In the genomic region with DNA sequence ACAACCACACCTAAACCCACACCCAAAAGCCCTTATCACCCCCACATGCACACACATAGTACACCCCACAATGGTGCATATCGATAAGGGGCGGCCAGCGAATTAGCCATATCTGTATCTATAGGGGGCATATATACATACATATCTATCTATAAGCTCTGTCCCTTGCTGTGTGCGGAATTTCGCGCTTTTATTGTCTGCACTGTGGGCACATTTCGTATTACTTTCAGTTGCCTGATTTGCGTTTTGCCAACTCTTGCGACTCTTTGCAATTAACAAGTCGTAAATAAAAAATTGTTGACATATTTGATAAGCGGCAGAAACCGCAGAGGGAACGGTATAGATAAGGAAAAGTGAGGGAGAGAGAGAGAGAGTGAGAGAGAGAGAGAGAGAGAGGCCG, we compare ENCODE assay signal across 4 fruit fly cellular contexts.
TF ChIP-seq lines count a peak whose summit lies in the region.

No protein-coding gene starts in this region.

- no peak for TF ChIP-seq CTCF in whole organism, embryonic (GFP tag; optimal IDR thresholded peaks at IDR 0.05; lab: Kevin White, UChicago)

TF ChIP-seq in whole organism, adult, 20 proteins besides CTCF, POLR2A, EP300 and RAD21:
- TF ChIP-seq cnc (optimal IDR thresholded peaks at IDR 0.05; lab: Kevin White, UChicago) (no peak), CG5204 (GFP tag; optimal IDR thresholded peaks at IDR 0.05; lab: Kevin White, UChicago) (no peak), Mnt (GFP tag; optimal IDR thresholded peaks at IDR 0.05; lab: Kevin White, UChicago) (peak; percentile 38), tj (GFP tag; optimal IDR thresholded peaks at IDR 0.05; lab: Kevin White, UChicago) (peak; percentile 54), bab1 (GFP tag; optimal IDR thresholded peaks at IDR 0.05; lab: Kevin White, UChicago) (peak; percentile 38), CG14711 (tag; optimal IDR thresholded peaks at IDR 0.05; lab: Kevin White, UChicago) (no peak), CG1620 (GFP tag; optimal IDR thresholded peaks at IDR 0.05; lab: Kevin White, UChicago) (no peak), CG12768 (GFP tag; optimal IDR thresholded peaks at IDR 0.05; lab: Kevin White, UChicago) (no peak), CG7101 (tag; optimal IDR thresholded peaks at IDR 0.05; lab: Kevin White, UChicago) (no peak), kay (GFP tag; lab: Kevin White, UChicago; ENCODE audit: borderline replicate concordance) (no peak), Hr96 (GFP tag; optimal IDR thresholded peaks at IDR 0.05; lab: Kevin White, UChicago) (no peak), cic (GFP tag; optimal IDR thresholded peaks at IDR 0.05; lab: Kevin White, UChicago) (peak; percentile 71), toe (GFP tag; optimal IDR thresholded peaks at IDR 0.05; lab: Kevin White, UChicago) (no peak), CG7045 (GFP tag; optimal IDR thresholded peaks at IDR 0.05; lab: Kevin White, UChicago) (no peak), pad (GFP tag; optimal IDR thresholded peaks at IDR 0.05; lab: Kevin White, UChicago) (peak; percentile 26)
TF ChIP-seq in whole organism, adult: peak in this region for 5.

TF ChIP-seq in whole organism, embryonic, 481 proteins besides CTCF, POLR2A, EP300 and RAD21 (continues in another document):
- peak; percentile 43 for TF ChIP-seq Med (GFP tag; lab: Kevin White, UChicago)
- peak; percentile 38 for TF ChIP-seq BtbVII (GFP tag; optimal IDR thresholded peaks at IDR 0.05; lab: Kevin White, UChicago)
- TF ChIP-seq sqz (GFP tag; optimal IDR thresholded peaks at IDR 0.05; lab: Kevin White, UChicago), result peak; percentile 14
- peak; percentile 29 for TF ChIP-seq Fer1 (GFP tag; optimal IDR thresholded peaks at IDR 0.05; lab: Kevin White, UChicago)
- 0 out of 2 replicates have a peak, but pooled peaks have one; percentile 19 for TF ChIP-seq Rfx (GFP tag; IDR thresholded peaks at IDR 0.05; lab: Robert Waterston, UW)
- TF ChIP-seq CG32767 (GFP tag; IDR thresholded peaks at IDR 0.05; lab: Robert Waterston, UW), result no peak
- TF ChIP-seq Vsx1 (GFP tag; optimal IDR thresholded peaks at IDR 0.05; lab: Kevin White, UChicago), result peak; percentile 26
- peak in 1 of 2 experiments; percentile 60 for TF ChIP-seq Trl (optimal IDR thresholded peaks at IDR 0.05; lab: Kevin White, UChicago)
- no peak for TF ChIP-seq Trl (GFP tag; optimal IDR thresholded peaks at IDR 0.05; lab: Kevin White, UChicago)
- TF ChIP-seq Dip2 (GFP tag; IDR thresholded peaks at IDR 0.05; lab: Robert Waterston, UW), result no peak
- peak; percentile 38; the same call in 1 of the 2 replicates for TF ChIP-seq crol (GFP tag; IDR thresholded peaks at IDR 0.05; lab: Robert Waterston, UW)
- peak; percentile 2 for TF ChIP-seq HmgZ (tag; optimal IDR thresholded peaks at IDR 0.05; lab: Kevin White, UChicago)
- TF ChIP-seq rib (GFP tag; IDR thresholded peaks at IDR 0.05; lab: Robert Waterston, UW), result peak; percentile 60; the same call in 1 of the 2 replicates
- TF ChIP-seq Hsf (GFP tag; optimal IDR thresholded peaks at IDR 0.05; lab: Kevin White, UChicago), result no peak
- no peak for TF ChIP-seq p53 (GFP tag; optimal IDR thresholded peaks at IDR 0.05; lab: Kevin White, UChicago)
- TF ChIP-seq mirr (GFP tag; optimal IDR thresholded peaks at IDR 0.05; lab: Kevin White, UChicago), result peak; percentile 39
- TF ChIP-seq ase (GFP tag; IDR thresholded peaks at IDR 0.05; lab: Robert Waterston, UW), result 0 out of 3 replicates have a peak, but pooled peaks have one; percentile 15
- TF ChIP-seq lab (GFP tag; optimal IDR thresholded peaks at IDR 0.05; lab: Kevin White, UChicago), result peak; percentile 58
- no peak for TF ChIP-seq CG8290 (GFP tag; optimal IDR thresholded peaks at IDR 0.05; lab: Kevin White, UChicago)
- TF ChIP-seq CG8290 (tag; optimal IDR thresholded peaks at IDR 0.05; lab: Kevin White, UChicago), result peak in 1 of 2 experiments; percentile 29
- no peak for TF ChIP-seq Gug (GFP tag; IDR thresholded peaks at IDR 0.05; lab: Robert Waterston, UW)
- peak; percentile 92 for TF ChIP-seq sug (tag; optimal IDR thresholded peaks at IDR 0.05; lab: Kevin White, UChicago)
- TF ChIP-seq sd (tag; optimal IDR thresholded peaks at IDR 0.05; lab: Kevin White, UChicago), result peak; percentile 79
- TF ChIP-seq CG10543 (GFP tag; optimal IDR thresholded peaks at IDR 0.05; lab: Kevin White, UChicago), result peak; percentile 23

TF ChIP-seq in whole organism, prepupa, 60 proteins besides CTCF, POLR2A, EP300 and RAD21:
- TF ChIP-seq CG15336 (GFP tag; IDR thresholded peaks at IDR 0.05; lab: Robert Waterston, UW), result no peak
- peak; percentile 84 for TF ChIP-seq svp (GFP tag; lab: Kevin White, UChicago)
- TF ChIP-seq CG32006 (GFP tag; optimal IDR thresholded peaks at IDR 0.05; lab: Kevin White, UChicago), result no peak
- TF ChIP-seq CG10631 (GFP tag; optimal IDR thresholded peaks at IDR 0.05; lab: Kevin White, UChicago), result no peak
- TF ChIP-seq fkh (GFP tag; optimal IDR thresholded peaks at IDR 0.05; lab: Kevin White, UChicago), result peak; percentile 44
- TF ChIP-seq Smox (GFP tag; optimal IDR thresholded peaks at IDR 0.05; lab: Kevin White, UChicago), result no peak
- TF ChIP-seq Gug (GFP tag; IDR thresholded peaks at IDR 0.05; lab: Robert Waterston, UW), result no peak
- TF ChIP-seq Eip93F (GFP tag; optimal IDR thresholded peaks at IDR 0.05; lab: Kevin White, UChicago), result peak; percentile 84
- peak; percentile 58 for TF ChIP-seq Eip78C (GFP tag; lab: Kevin White, UChicago)
- TF ChIP-seq vri (GFP tag; optimal IDR thresholded peaks at IDR 0.05; lab: Kevin White, UChicago), result peak; percentile 65
- TF ChIP-seq eg (GFP tag; IDR thresholded peaks at IDR 0.05; lab: Robert Waterston, UW), result no peak
- no peak for TF ChIP-seq spab (GFP tag; optimal IDR thresholded peaks at IDR 0.05; lab: Kevin White, UChicago)
- no peak for TF ChIP-seq dsx (GFP tag; optimal IDR thresholded peaks at IDR 0.05; lab: Kevin White, UChicago; ENCODE audit: poor library complexity, severe bottlenecking)
- no peak for TF ChIP-seq dac (GFP tag; optimal IDR thresholded peaks at IDR 0.05; lab: Kevin White, UChicago)

TF ChIP-seq in whole organism, wandering third instar larva, 38 proteins besides CTCF, POLR2A, EP300 and RAD21:
- TF ChIP-seq Rel (GFP tag; optimal IDR thresholded peaks at IDR 0.05; lab: Kevin White, UChicago) (no peak), Rel (tag; optimal IDR thresholded peaks at IDR 0.05; lab: Kevin White, UChicago) (peak; percentile 45), tai (GFP tag; optimal IDR thresholded peaks at IDR 0.05; lab: Kevin White, UChicago) (no peak), Hr78 (GFP tag; optimal IDR thresholded peaks at IDR 0.05; lab: Kevin White, UChicago) (no peak), dl (GFP tag; optimal IDR thresholded peaks at IDR 0.05; lab: Kevin White, UChicago; ENCODE audit: insufficient read depth in 1 of 2, partially characterized antibody in 2 of 2) (no peak), lola (GFP tag; optimal IDR thresholded peaks at IDR 0.05; lab: Kevin White, UChicago) (no peak), psq (GFP tag; optimal IDR thresholded peaks at IDR 0.05; lab: Kevin White, UChicago) (peak; percentile 6), GATAd (GFP tag; optimal IDR thresholded peaks at IDR 0.05; lab: Kevin White, UChicago) (no peak), Vsx2 (GFP tag; optimal IDR thresholded peaks at IDR 0.05; lab: Kevin White, UChicago; ENCODE audit: partially characterized antibody) (no peak), jim (GFP tag; optimal IDR thresholded peaks at IDR 0.05; lab: Kevin White, UChicago) (no peak), woc (GFP tag; optimal IDR thresholded peaks at IDR 0.05; lab: Kevin White, UChicago) (no peak), HLH106 (tag; optimal IDR thresholded peaks at IDR 0.05; lab: Kevin White, UChicago) (no peak), dsf (GFP tag; optimal IDR thresholded peaks at IDR 0.05; lab: Kevin White, UChicago; ENCODE audit: borderline replicate concordance) (no peak), sv (GFP tag; optimal IDR thresholded peaks at IDR 0.05; lab: Kevin White, UChicago) (no peak), CG9705 (GFP tag; optimal IDR thresholded peaks at IDR 0.05; lab: Kevin White, UChicago) (no peak), brk (GFP tag; optimal IDR thresholded peaks at IDR 0.05; lab: Kevin White, UChicago) (peak; percentile 10), h (GFP tag; optimal IDR thresholded peaks at IDR 0.05; lab: Kevin White, UChicago) (peak; percentile 36), Hnf4 (GFP tag; optimal IDR thresholded peaks at IDR 0.05; lab: Kevin White, UChicago) (peak; percentile 3), OdsH (GFP tag; optimal IDR thresholded peaks at IDR 0.05; lab: Kevin White, UChicago) (no peak), Dif (GFP tag; optimal IDR thresholded peaks at IDR 0.05; lab: Kevin White, UChicago; ENCODE audit: partially characterized antibody) (no peak), CrebA (GFP tag; optimal IDR thresholded peaks at IDR 0.05; lab: Kevin White, UChicago; ENCODE audit: borderline replicate concordance) (no peak), dmrt93B (GFP tag; optimal IDR thresholded peaks at IDR 0.05; lab: Kevin White, UChicago) (no peak), CG32264 (GFP tag; optimal IDR thresholded peaks at IDR 0.05; lab: Kevin White, UChicago) (no peak), fru (GFP tag; optimal IDR thresholded peaks at IDR 0.05; lab: Kevin White, UChicago) (peak; percentile 59), Hr83 (GFP tag; optimal IDR thresholded peaks at IDR 0.05; lab: Kevin White, UChicago; ENCODE audit: poor library complexity, severe bottlenecking) (no peak), Dfd (GFP tag; optimal IDR thresholded peaks at IDR 0.05; lab: Kevin White, UChicago) (no peak), usp (GFP tag; optimal IDR thresholded peaks at IDR 0.05; lab: Kevin White, UChicago) (no peak), Mio (GFP tag; optimal IDR thresholded peaks at IDR 0.05; lab: Kevin White, UChicago) (no peak), Abd-B (GFP tag; optimal IDR thresholded peaks at IDR 0.05; lab: Kevin White, UChicago) (no peak), rgr (GFP tag; optimal IDR thresholded peaks at IDR 0.05; lab: Kevin White, UChicago) (peak; percentile 18), Jra (GFP tag; optimal IDR thresholded peaks at IDR 0.05; lab: Kevin White, UChicago) (no peak), pan (optimal IDR thresholded peaks at IDR 0.05; lab: Kevin White, UChicago) (no peak), foxo (GFP tag; optimal IDR thresholded peaks at IDR 0.05; lab: Kevin White, UChicago) (no peak), ey (GFP tag; optimal IDR thresholded peaks at IDR 0.05; lab: Kevin White, UChicago) (no peak), Myc (optimal IDR thresholded peaks at IDR 0.05; lab: Kevin White, UChicago) (no peak), br (GFP tag; optimal IDR thresholded peaks at IDR 0.05; lab: Kevin White, UChicago) (peak; percentile 33), sage (GFP tag; optimal IDR thresholded peaks at IDR 0.05; lab: Kevin White, UChicago) (no peak), N (GFP tag; optimal IDR thresholded peaks at IDR 0.05; lab: Kevin White, UChicago) (no peak), Sp1 (GFP tag; optimal IDR thresholded peaks at IDR 0.05; lab: Kevin White, UChicago) (peak; percentile 38)
